Worm (Caenorhabditis elegans): ENCODE data around the gene far-7.

- TF ChIP-seq fos-1 (tag; optimal IDR thresholded peaks at IDR 0.05): no peak
- no peak for TF ChIP-seq nhr-11 (tag; optimal IDR thresholded peaks at IDR 0.05)
- no peak for TF ChIP-seq lin-39 (tag; optimal IDR thresholded peaks at IDR 0.05)
- no peak for TF ChIP-seq nhr-12 (tag; optimal IDR thresholded peaks at IDR 0.05)
- TF ChIP-seq ztf-11 (tag; optimal IDR thresholded peaks at IDR 0.05): no peak
- TF ChIP-seq aly-2 (tag; optimal IDR thresholded peaks at IDR 0.05): no peak
- no peak for TF ChIP-seq unc-55 (GFP tag; optimal IDR thresholded peaks at IDR 0.05)
- TF ChIP-seq nhr-6 (tag; optimal IDR thresholded peaks at IDR 0.05): no peak
- no peak for TF ChIP-seq skn-1 (tag; optimal IDR thresholded peaks at IDR 0.05)
- no peak for TF ChIP-seq mbf-1 (tag; optimal IDR thresholded peaks at IDR 0.05)
- no peak for TF ChIP-seq lsy-2 (tag; optimal IDR thresholded peaks at IDR 0.05)
- no peak for TF ChIP-seq ama-1 (optimal IDR thresholded peaks at IDR 0.05)
These were observed 36.0 kb upstream of the far-7 start, which contains the start of gene B0432.9 for ce11 chrII:283594-283993.

Data from whole organism, L2 larva.